Worm (Caenorhabditis elegans) whole organism, early embryonic: ENCODE measurements around the gene zip-2.

Experiments
- F13C5.2 ChIP-seq: sonication (generic microtip); optimal IDR thresholded peaks from 2 replicates; lab custom pipeline; 2017; ENCODE audit warnings: mild to moderate bottlenecking, missing genetic modification characterization, inconsistent platforms, missing compliant biosample characterization
- aly-1 ChIP-seq: sonication (generic microtip); optimal IDR thresholded peaks from 2 replicates; lab custom pipeline; 2016; ENCODE audit warnings: missing genetic modification characterization, missing compliant biosample characterization
- ama-1 ChIP-seq: fragments of 150-350 bp; optimal IDR thresholded peaks from 2 replicates; lab custom pipeline; 2014
- ceh-36 ChIP-seq: sonication (generic microtip); optimal IDR thresholded peaks from 2 replicates; lab custom pipeline; 2016; ENCODE audit warnings: missing genetic modification characterization, inconsistent platforms, missing compliant biosample characterization
- flt-1 ChIP-seq: fragments of 200-800 bp; sonication (Bioruptor generic); IDR thresholded peaks from 2 replicates; pipeline ENCODE4 v1.3.6; 2022; ENCODE audit warnings: missing genetic modification characterization, missing compliant biosample characterization
- pes-1 ChIP-seq: fragments of 200-800 bp; sonication (Bioruptor generic); IDR thresholded peaks from 2 replicates; pipeline ENCODE4 v1.3.6; 2022; ENCODE audit warnings: missing genetic modification reagents, missing genetic modification characterization, missing compliant biosample characterization
- scrt-1 ChIP-seq: fragments of 200-800 bp; sonication (Bioruptor generic); IDR thresholded peaks from 2 replicates; pipeline ENCODE4 v1.3.6; 2022; ENCODE audit warnings: missing genetic modification characterization, missing compliant biosample characterization
- sea-1 ChIP-seq: fragments of 200-800 bp; sonication (Bioruptor generic); conservative IDR thresholded peaks from 2 replicates; pipeline ENCODE4 v1.3.6; 2022; ENCODE audit warnings: missing genetic modification characterization, missing compliant biosample characterization

- no peak for TF ChIP-seq ama-1 (lab: Kevin White, UChicago)
- no peak for TF ChIP-seq aly-1
- no peak for TF ChIP-seq F13C5.2 (tag; lab: Kevin White, UChicago)
- no peak for TF ChIP-seq sea-1
- no peak for TF ChIP-seq scrt-1 (GFP tag; lab: Robert Waterston, UW)
- no peak for TF ChIP-seq flt-1 (GFP tag; lab: Robert Waterston, UW)
- no peak for TF ChIP-seq pes-1
- no peak for TF ChIP-seq ceh-36 (tag; lab: Kevin White, UChicago)
These were observed 7.5 kb upstream of the zip-2 start for ce11 chrIII:825256-825655.
